Fruit fly (Drosophila melanogaster) whole organism, embryonic: ENCODE measurements around the gene CHES-1-like.

ENCODE experiments used
- Bgb ChIP-seq: fragments of 200-800 bp; sonication (Bioruptor generic); IDR thresholded peaks from 2 replicates; pipeline ENCODE4 v1.3.6; 2022; ENCODE audit warnings: missing biosample characterization, missing genetic modification characterization; ENCODE audit not compliant: partially characterized antibody
- BtbVII ChIP-seq: fragments of 200-800 bp; sonication (Bioruptor generic); optimal IDR thresholded peaks from 3 replicates; lab custom pipeline; 2017; ENCODE audit warnings: missing biosample characterization, mild to moderate bottlenecking, missing genetic modification characterization
- CG10462 ChIP-seq: fragments of 200-800 bp; sonication (Bioruptor generic); optimal IDR thresholded peaks from 2 replicates; lab custom pipeline; 2016; ENCODE audit warnings: missing biosample characterization, missing genetic modification characterization
- CG12071 ChIP-seq: fragments of 200-800 bp; sonication (Bioruptor generic); optimal IDR thresholded peaks from 3 replicates; lab custom pipeline; 2018; ENCODE audit warnings: missing biosample characterization, mild to moderate bottlenecking, missing genetic modification characterization
- CG13287 ChIP-seq: fragments of 200-800 bp; sonication (Bioruptor generic); IDR thresholded peaks from 2 replicates; pipeline ENCODE4 v1.3.6; 2022; ENCODE audit warnings: missing biosample characterization, missing genetic modification characterization; ENCODE audit not compliant: partially characterized antibody
- CG13424 ChIP-seq: fragments of 200-800 bp; sonication (Bioruptor generic); optimal IDR thresholded peaks from 2 replicates; lab custom pipeline; 2019; ENCODE audit warnings: missing biosample characterization, mild to moderate bottlenecking, missing genetic modification characterization, moderate library complexity
- CG13775 ChIP-seq: fragments of 200-800 bp; sonication (Bioruptor generic); optimal IDR thresholded peaks from 3 replicates; lab custom pipeline; 2017; ENCODE audit warnings: missing biosample characterization, mild to moderate bottlenecking, missing genetic modification characterization
- CG16779 ChIP-seq: fragments of 200-800 bp; sonication (Bioruptor generic); IDR thresholded peaks from 2 replicates; pipeline ENCODE4 v1.3.6; 2022; ENCODE audit warnings: missing biosample characterization, missing genetic modification characterization
- CG18011 ChIP-seq: fragments of 200-800 bp; sonication (Bioruptor generic); optimal IDR thresholded peaks from 2 replicates; lab custom pipeline; 2017; ENCODE audit warnings: missing biosample characterization, missing genetic modification characterization, mild to moderate bottlenecking, moderate library complexity, missing genotype
- CG18764 ChIP-seq: fragments of 200-800 bp; sonication (Bioruptor generic); optimal IDR thresholded peaks from 3 replicates; lab custom pipeline; 2016; ENCODE audit warnings: missing biosample characterization, missing genetic modification characterization
- CG2199 ChIP-seq: fragments of 200-800 bp; sonication (Bioruptor generic); IDR thresholded peaks from 3 replicates; pipeline ENCODE4 v1.3.6; 2022; ENCODE audit warnings: missing biosample characterization, missing genetic modification characterization
- CG2678 ChIP-seq: fragments of 200-800 bp; sonication (Bioruptor generic); optimal IDR thresholded peaks from 3 replicates; lab custom pipeline; 2019; ENCODE audit warnings: missing biosample characterization, mild to moderate bottlenecking, missing genetic modification characterization, moderate library complexity
- CG30020 ChIP-seq: fragments of 200-800 bp; optimal IDR thresholded peaks from 2 replicates; lab custom pipeline; 2019; ENCODE audit warnings: missing biosample characterization, mild to moderate bottlenecking, missing genetic modification characterization, moderate library complexity
- CG3163 ChIP-seq: fragments of 200-800 bp; sonication (Bioruptor generic); optimal IDR thresholded peaks from 3 replicates; lab custom pipeline; 2016; ENCODE audit warnings: missing biosample characterization, missing genetic modification characterization
- CG32767 ChIP-seq: fragments of 200-800 bp; sonication (Bioruptor generic); IDR thresholded peaks from 2 replicates; pipeline ENCODE4 v1.3.6; 2022; ENCODE audit warnings: missing biosample characterization, missing genetic modification characterization
- CG34376 ChIP-seq: fragments of 200-800 bp; sonication (Bioruptor generic); optimal IDR thresholded peaks from 2 replicates; lab custom pipeline; 2018; ENCODE audit warnings: missing biosample characterization, mild to moderate bottlenecking, missing genetic modification characterization
- CG34422 ChIP-seq: fragments of 200-800 bp; sonication (Bioruptor generic); IDR thresholded peaks from 3 replicates; pipeline ENCODE4 v1.3.6; 2022; ENCODE audit warnings: missing biosample characterization, missing genetic modification characterization
- CG4360 ChIP-seq: fragments of 200-800 bp; sonication (Bioruptor generic); IDR thresholded peaks from 2 replicates; pipeline ENCODE4 v1.3.6; 2022; ENCODE audit warnings: missing biosample characterization, missing genetic modification characterization
- CG5180 ChIP-seq: fragments of 200-800 bp; sonication (Bioruptor generic); optimal IDR thresholded peaks from 3 replicates; lab custom pipeline; 2017; ENCODE audit warnings: missing biosample characterization, missing genetic modification characterization, mild to moderate bottlenecking, moderate library complexity, missing genetic modification reagents
- CG6765 ChIP-seq: fragments of 200-800 bp; sonication (Bioruptor generic); optimal IDR thresholded peaks from 3 replicates; lab custom pipeline; 2017; ENCODE audit warnings: missing biosample characterization, mild to moderate bottlenecking, missing genetic modification characterization
- CG6791 ChIP-seq: fragments of 200-800 bp; sonication (Bioruptor generic); IDR thresholded peaks from 3 replicates; pipeline ENCODE4 v1.3.6; 2022; ENCODE audit warnings: missing biosample characterization, missing genetic modification characterization; ENCODE audit not compliant: partially characterized antibody
- CG7745 ChIP-seq: fragments of 200-800 bp; sonication (Bioruptor generic); optimal IDR thresholded peaks from 2 replicates; lab custom pipeline; 2018; ENCODE audit warnings: missing biosample characterization, mild to moderate bottlenecking, missing genetic modification characterization, moderate library complexity
- CG9437 ChIP-seq: fragments of 200-800 bp; sonication (Bioruptor generic); optimal IDR thresholded peaks from 2 replicates; lab custom pipeline; 2018; ENCODE audit warnings: missing biosample characterization, mild to moderate bottlenecking, missing genetic modification characterization
- Dbx ChIP-seq: fragments of 200-800 bp; sonication (Bioruptor generic); IDR thresholded peaks from 3 replicates; pipeline ENCODE4 v1.3.6; 2022; ENCODE audit warnings: missing biosample characterization, missing genetic modification characterization
- Elba2 ChIP-seq: fragments of 200-800 bp; sonication (Bioruptor generic); optimal IDR thresholded peaks from 3 replicates; lab custom pipeline; 2016; ENCODE audit warnings: missing biosample characterization, missing genetic modification characterization
- Ets65A ChIP-seq: fragments of 200-800 bp; sonication (Bioruptor generic); peaks from one replicate; lab custom pipeline; 2016; ENCODE audit warnings: missing biosample characterization, missing genetic modification characterization
- GATAe ChIP-seq: fragments of 200-800 bp; sonication (Bioruptor generic); conservative IDR thresholded peaks from 2 replicates; pipeline ENCODE4 v1.3.6; 2022; ENCODE audit warnings: missing biosample characterization, missing genetic modification characterization
- H2.0 ChIP-seq: fragments of 200-800 bp; sonication (Bioruptor generic); IDR thresholded peaks from 2 replicates; pipeline ENCODE4 v1.3.6; 2022; ENCODE audit warnings: missing biosample characterization, missing genetic modification characterization
- HHEX ChIP-seq: fragments of 200-800 bp; sonication (Bioruptor generic); optimal IDR thresholded peaks from 3 replicates; lab custom pipeline; 2017; ENCODE audit warnings: missing biosample characterization, mild to moderate bottlenecking, missing genetic modification characterization, missing genetic modification reagents
- Med ChIP-seq: fragments of 200-800 bp; sonication (Bioruptor generic); peaks from one replicate; lab custom pipeline; 2016; ENCODE audit warnings: missing biosample characterization, missing genetic modification characterization, mild to moderate bottlenecking, inconsistent platforms, moderate library complexity
- Meics ChIP-seq: fragments of 200-800 bp; sonication (Bioruptor generic); optimal IDR thresholded peaks from 2 replicates; lab custom pipeline; 2017; ENCODE audit warnings: missing biosample characterization, mild to moderate bottlenecking, missing genetic modification characterization
- Myb ChIP-seq: fragments of 200-800 bp; sonication (Bioruptor generic); optimal IDR thresholded peaks from 2 replicates; lab custom pipeline; 2016; ENCODE audit warnings: missing biosample characterization, missing genetic modification characterization
- NC2β ChIP-seq: fragments of 200-800 bp; sonication (Bioruptor generic); optimal IDR thresholded peaks from 2 replicates; lab custom pipeline; 2016; ENCODE audit warnings: missing biosample characterization, missing genetic modification characterization
- Oli ChIP-seq: fragments of 200-800 bp; sonication (Bioruptor generic); optimal IDR thresholded peaks from 2 replicates; lab custom pipeline; 2018; ENCODE audit warnings: missing biosample characterization, mild to moderate bottlenecking, missing genetic modification characterization, moderate library complexity
- Opbp ChIP-seq: fragments of 200-800 bp; sonication (Bioruptor generic); IDR thresholded peaks from 3 replicates; pipeline ENCODE4 v1.3.6; 2022; ENCODE audit warnings: missing biosample characterization, missing genetic modification characterization; ENCODE audit not compliant: partially characterized antibody
- btn ChIP-seq: fragments of 200-800 bp; sonication (Bioruptor generic); optimal IDR thresholded peaks from 2 replicates; lab custom pipeline; 2016; ENCODE audit warnings: missing biosample characterization, missing genetic modification characterization
- en ChIP-seq: fragments of 200-800 bp; sonication (Bioruptor generic); optimal IDR thresholded peaks from 2 replicates; lab custom pipeline; 2016; ENCODE audit warnings: missing biosample characterization, missing genetic modification characterization
- fd3F ChIP-seq: fragments of 200-800 bp; sonication (Bioruptor generic); optimal IDR thresholded peaks from 2 replicates; lab custom pipeline; 2018; ENCODE audit warnings: missing biosample characterization, mild to moderate bottlenecking, missing genetic modification characterization, moderate library complexity
- inv ChIP-seq: fragments of 200-800 bp; sonication (Bioruptor generic); IDR thresholded peaks from 2 replicates; pipeline ENCODE4 v1.3.6; 2022; ENCODE audit warnings: missing biosample characterization, missing genetic modification characterization; ENCODE audit not compliant: partially characterized antibody
- kah ChIP-seq: fragments of 200-800 bp; sonication (Bioruptor generic); optimal IDR thresholded peaks from 2 replicates; lab custom pipeline; 2018; ENCODE audit warnings: missing biosample characterization, mild to moderate bottlenecking, missing genetic modification characterization
- lilli ChIP-seq: fragments of 200-800 bp; sonication (Bioruptor generic); optimal IDR thresholded peaks from 3 replicates; lab custom pipeline; 2016; ENCODE audit warnings: missing biosample characterization, missing genetic modification characterization
- nmo ChIP-seq: fragments of 200-800 bp; sonication (Bioruptor generic); optimal IDR thresholded peaks from 2 replicates; lab custom pipeline; 2018; ENCODE audit warnings: missing biosample characterization, mild to moderate bottlenecking, missing genetic modification characterization, moderate library complexity
- nom ChIP-seq: fragments of 200-800 bp; sonication (Bioruptor generic); optimal IDR thresholded peaks from 2 replicates; lab custom pipeline; 2017; ENCODE audit warnings: missing biosample characterization, missing genetic modification characterization, mild to moderate bottlenecking, moderate library complexity, missing genetic modification reagents
- scrt ChIP-seq: fragments of 200-800 bp; sonication (Bioruptor generic); optimal IDR thresholded peaks from 2 replicates; lab custom pipeline; 2018; ENCODE audit warnings: missing biosample characterization, mild to moderate bottlenecking, missing genetic modification characterization, moderate library complexity
- slou ChIP-seq: fragments of 200-800 bp; sonication (Bioruptor generic); optimal IDR thresholded peaks from 3 replicates; lab custom pipeline; 2016; ENCODE audit warnings: missing biosample characterization, missing genetic modification characterization
- sqz ChIP-seq: fragments of 200-800 bp; sonication (Bioruptor generic); optimal IDR thresholded peaks from 3 replicates; lab custom pipeline; 2018; ENCODE audit warnings: missing biosample characterization, mild to moderate bottlenecking, missing genetic modification characterization
- tll ChIP-seq, 2 experiments: fragments of 200-800 bp in 1 of 2; fragments of >200 bp in 1 of 2; sonication (Bioruptor generic) in 1 of 2; optimal IDR thresholded peaks; 2 replicates each; lab custom pipeline; 2017 to 2019; ENCODE audit warnings: missing biosample characterization in 2 of 2, missing genetic modification characterization in 2 of 2, mild to moderate bottlenecking in 1 of 2, moderate library complexity in 1 of 2
- tna ChIP-seq: fragments of 200-800 bp; sonication (Bioruptor generic); IDR thresholded peaks from 2 replicates; pipeline ENCODE4 v1.3.6; 2022; ENCODE audit warnings: missing biosample characterization, missing genetic modification characterization; ENCODE audit not compliant: partially characterized antibody
- toy ChIP-seq: fragments of 200-800 bp; sonication (Bioruptor generic); IDR thresholded peaks from 2 replicates; pipeline ENCODE4 v1.3.6; 2022; ENCODE audit warnings: missing biosample characterization, missing genetic modification characterization
- vvl ChIP-seq: fragments of 200-800 bp; sonication (Bioruptor generic); IDR thresholded peaks from 2 replicates; pipeline ENCODE4 v1.3.6; 2022; ENCODE audit warnings: missing biosample characterization, missing genetic modification characterization
- zfh1 ChIP-seq: fragments of 200-800 bp; sonication (Bioruptor generic); IDR thresholded peaks from 3 replicates; pipeline ENCODE4 v1.3.6; 2022; ENCODE audit warnings: missing biosample characterization, missing genetic modification characterization

Gene CHES-1-like

DNA sequence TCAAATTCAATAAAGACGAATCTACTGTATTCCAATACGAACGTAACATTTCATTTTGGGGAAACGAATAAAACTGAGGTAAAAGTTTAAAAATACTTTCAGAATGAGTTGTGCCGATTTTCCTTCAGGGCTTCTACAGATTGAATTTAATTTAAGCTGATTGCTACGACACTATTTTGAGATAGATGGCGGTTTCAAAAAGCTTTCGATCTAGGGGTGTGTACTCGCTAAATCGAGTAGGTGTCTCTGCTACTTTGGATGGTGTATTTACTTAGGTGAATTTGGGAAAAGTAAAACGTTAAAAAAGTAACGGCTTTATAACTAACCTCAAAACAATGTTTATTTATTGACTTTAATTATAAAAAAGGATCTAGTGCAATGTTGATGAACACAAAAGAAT is 30.4 kb downstream of the CHES-1-like start (continued):
- TF ChIP-seq Dbx (GFP tag; lab: Robert Waterston, UW) (no peak), Oli (tag; lab: Kevin White, UChicago) (no peak), Myb (peak; percentile 98), tna (GFP tag; lab: Robert Waterston, UW) (no peak), Bgb (no peak; the same call in 1 of the 2 replicates), Med (GFP tag; lab: Kevin White, UChicago) (no peak), btn (GFP tag; lab: Kevin White, UChicago) (no peak), Ets65A (GFP tag; lab: Kevin White, UChicago) (no peak), CG16779 (no peak), lilli (GFP tag; lab: Kevin White, UChicago) (no peak), Elba2 (GFP tag; lab: Kevin White, UChicago) (no peak), CG10462 (GFP tag; lab: Kevin White, UChicago) (no peak), H2.0 (GFP tag; lab: Robert Waterston, UW) (no peak), BtbVII (no peak), en (GFP tag; lab: Kevin White, UChicago) (no peak), CG2199 (GFP tag; lab: Robert Waterston, UW) (peak; percentile 88; the same call in 2 of the 3 replicates), CG6765 (no peak), Meics (GFP tag; lab: Kevin White, UChicago) (no peak), CG7745 (tag; lab: Kevin White, UChicago) (no peak), CG32767 (no peak), GATAe (GFP tag; lab: Robert Waterston, UW) (no peak), CG6791 (GFP tag; lab: Robert Waterston, UW) (no peak), kah (GFP tag; lab: Kevin White, UChicago) (no peak), HHEX (GFP tag; lab: Kevin White, UChicago) (no peak), sqz (GFP tag; lab: Kevin White, UChicago) (no peak), tll (GFP tag; optimal IDR thresholded peaks at IDR 0.05; lab: Kevin White, UChicago) (no peak), CG34422 (GFP tag; lab: Robert Waterston, UW) (no peak), Opbp (no peak), CG12071 (GFP tag; lab: Kevin White, UChicago) (no peak), CG18011 (GFP tag; lab: Kevin White, UChicago) (peak; percentile 97), CG13424 (no peak), slou (GFP tag; lab: Kevin White, UChicago) (no peak), nom (GFP tag; lab: Kevin White, UChicago) (no peak), vvl (GFP tag; lab: Robert Waterston, UW) (no peak), CG18764 (GFP tag; lab: Kevin White, UChicago) (no peak), CG9437 (GFP tag; lab: Kevin White, UChicago) (no peak), CG4360 (GFP tag; lab: Robert Waterston, UW) (no peak), CG5180 (GFP tag; lab: Kevin White, UChicago) (no peak), toy (GFP tag; lab: Robert Waterston, UW) (no peak), fd3F (no peak), CG13287 (GFP tag; lab: Robert Waterston, UW) (peak; percentile 41; the same call in 1 of the 2 replicates), CG2678 (tag; lab: Kevin White, UChicago) (no peak), nmo (no peak), NC2β (GFP tag; lab: Kevin White, UChicago) (no peak), zfh1 (GFP tag; lab: Robert Waterston, UW) (no peak), CG34376 (GFP tag; lab: Kevin White, UChicago) (no peak), CG30020 (tag; lab: Kevin White, UChicago) (no peak), inv (GFP tag; lab: Robert Waterston, UW) (no peak), scrt (no peak), CG3163 (peak; percentile 5), CG13775 (GFP tag; lab: Kevin White, UChicago) (no peak)
